Worm (Caenorhabditis elegans): Measurements from ENCODE around the gene cyp-25A2.

- no peak for TF ChIP-seq tbx-11 (GFP tag; IDR thresholded peaks at IDR 0.05)
- no peak for TF ChIP-seq pes-1 (GFP tag; IDR thresholded peaks at IDR 0.05)
- peak; percentile 72 for TF ChIP-seq ama-1 (optimal IDR thresholded peaks at IDR 0.05)
- TF ChIP-seq flt-1 (GFP tag; IDR thresholded peaks at IDR 0.05): no peak
- TF ChIP-seq hmg-4 (GFP tag; optimal IDR thresholded peaks at IDR 0.05): no peak
- no peak for TF ChIP-seq ceh-13 (GFP tag; optimal IDR thresholded peaks at IDR 0.05)
- TF ChIP-seq ceh-36 (tag; optimal IDR thresholded peaks at IDR 0.05): no peak
Measured at ce11 chrIII:3869292-3869781, 34.3 kb downstream of the cyp-25A2 start.
